Worm (Caenorhabditis elegans) whole organism, L4/young adult: ENCODE measurements around the gene tpst-2.

ENCODE experiments used
- W03F9.2 ChIP-seq: fragments of 150-350 bp; optimal IDR thresholded peaks from 2 replicates; lab custom pipeline; 2014; ENCODE audit warnings: missing biosample characterization, missing genetic modification characterization
- dao-5 ChIP-seq: sonication (generic microtip); optimal IDR thresholded peaks from 2 replicates; lab custom pipeline; 2016; ENCODE audit warnings: missing genotype, missing genetic modification characterization, moderate library complexity, missing compliant biosample characterization
- him-1 ChIP-seq: sonication (generic microtip); optimal IDR thresholded peaks from 2 replicates; lab custom pipeline; 2016; ENCODE audit warnings: missing genotype, missing genetic modification reagents, missing genetic modification characterization, missing compliant biosample characterization

tpst-2 gene

DNA sequence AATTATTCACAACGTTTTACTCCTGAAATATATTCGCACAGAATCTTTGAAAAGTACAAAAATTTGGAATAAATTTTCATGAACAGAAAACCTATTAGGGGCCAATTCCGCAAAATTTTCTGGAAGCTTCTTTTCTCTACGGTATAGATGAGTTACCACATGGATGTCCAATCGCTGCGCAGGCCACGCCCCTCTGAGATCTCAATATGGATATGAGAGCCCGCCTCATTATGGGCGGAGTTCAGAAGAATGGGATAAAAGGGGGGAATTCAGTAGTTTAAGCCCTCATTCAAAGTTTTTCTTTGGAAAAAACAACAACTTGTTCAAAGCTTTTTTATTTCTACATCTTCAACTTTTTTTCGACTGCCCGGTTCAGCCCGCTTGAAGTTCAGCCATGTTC, 40.5 kb downstream of the tpst-2 start, which contains the start of gene daf-7:
Gene daf-7 (plus strand): TSS at position 301 of the 400 bp plus-strand sequence.
- no peak for TF ChIP-seq him-1 (tag; lab: Kevin White, UChicago)

- TF ChIP-seq dao-5, result no peak
- no peak for TF ChIP-seq him-1 (tag; lab: Kevin White, UChicago)
- TF ChIP-seq W03F9.2 (tag; lab: Kevin White, UChicago), result no peak
Observed at ce11 chrIII:815845-816244, 44.8 kb downstream of the tpst-2 start, which contains the start of gene dac-1. Gene dac-1, plus strand, starts transcription at chrIII:816145.

DNA sequence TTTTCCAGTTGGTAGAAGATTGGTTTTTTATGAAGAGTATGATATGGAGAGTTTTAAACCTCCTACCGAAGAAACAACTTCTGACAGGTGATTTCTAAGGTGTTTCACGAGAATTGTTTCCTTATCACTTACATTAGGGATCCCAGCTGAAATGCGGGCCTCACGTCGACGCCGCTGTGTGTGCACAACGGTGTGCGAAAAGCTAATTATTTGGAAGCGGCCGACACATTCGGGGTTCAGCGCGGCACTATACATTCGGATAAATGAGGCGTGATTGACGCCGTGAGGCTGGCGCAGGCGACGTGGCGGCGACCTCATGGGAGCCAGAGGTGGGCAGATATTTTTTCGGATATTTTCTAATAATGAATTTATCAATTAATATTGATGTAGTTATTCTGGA, 48.3 kb downstream of the tpst-2 start:
- no peak for TF ChIP-seq W03F9.2 (tag; lab: Kevin White, UChicago)
- no peak for TF ChIP-seq dao-5
- no peak for TF ChIP-seq him-1 (tag; lab: Kevin White, UChicago)
